Worm (Caenorhabditis elegans): ENCODE results near the gene spdl-1.
A peak's percentile ranks its signal among the peaks of the same experiment; 100 is the strongest.

The spdl-1 gene

DNA sequence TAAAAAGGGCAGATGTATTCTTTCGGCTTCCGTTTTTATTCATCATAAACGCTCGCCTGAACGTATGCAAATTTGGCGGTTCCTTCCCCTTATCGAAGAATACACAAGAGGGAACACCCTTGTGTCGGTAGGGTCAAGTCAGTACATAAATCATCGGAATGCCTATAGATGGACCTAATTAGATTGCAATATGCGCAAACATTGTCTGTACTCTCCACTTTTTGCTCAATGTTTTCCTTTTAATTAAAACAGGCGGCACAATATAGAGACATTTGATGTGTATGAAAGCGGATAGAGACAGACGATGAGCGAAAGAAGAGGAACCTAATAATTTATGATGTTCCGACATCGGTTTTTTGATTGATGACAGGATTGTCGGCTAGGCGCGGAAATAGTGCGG lies 32.8 kb downstream of the spdl-1 start:
- TF ChIP-seq lin-11 (tag; optimal IDR thresholded peaks at IDR 0.05): no peak
- no peak for TF ChIP-seq pros-1 (tag; optimal IDR thresholded peaks at IDR 0.05)
- peak; percentile 74 for TF ChIP-seq unc-55 (GFP tag; optimal IDR thresholded peaks at IDR 0.05)
- TF ChIP-seq pha-2 (tag; optimal IDR thresholded peaks at IDR 0.05): peak; percentile 11
- TF ChIP-seq ceh-14 (tag; optimal IDR thresholded peaks at IDR 0.05): peak; percentile 69
- peak; percentile 46 for TF ChIP-seq ceh-31 (tag; optimal IDR thresholded peaks at IDR 0.05)
- peak; percentile 42 for TF ChIP-seq unc-42 (tag; optimal IDR thresholded peaks at IDR 0.05)
- TF ChIP-seq tbx-2 (tag; optimal IDR thresholded peaks at IDR 0.05): peak; percentile 20
- TF ChIP-seq nfya-1 (tag; optimal IDR thresholded peaks at IDR 0.05): peak; percentile 23
- no peak for TF ChIP-seq ceh-45 (GFP tag; IDR thresholded peaks at IDR 0.05)

DNA sequence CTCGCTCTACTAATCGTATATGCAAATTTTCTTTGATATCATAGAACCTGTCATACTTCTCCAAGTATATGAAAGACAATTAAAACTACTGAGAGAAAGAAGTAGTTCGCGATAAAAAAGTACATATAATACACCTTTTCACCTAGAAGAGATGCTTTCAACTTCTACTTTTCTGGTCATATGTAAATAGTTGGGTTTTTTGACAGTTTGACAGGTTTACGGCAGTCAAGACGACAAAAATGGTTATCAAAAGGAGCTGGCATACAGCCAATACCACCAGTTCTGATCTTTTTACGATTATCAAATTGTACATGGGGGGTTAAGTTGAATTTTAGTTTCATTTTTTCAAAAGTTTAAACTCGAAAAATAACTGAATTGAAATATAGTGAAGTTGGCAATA lies 33.5 kb downstream of the spdl-1 start:
- TF ChIP-seq gmeb-2 (tag; optimal IDR thresholded peaks at IDR 0.05): no peak
- no peak for TF ChIP-seq Y22D7AL.16 (tag; optimal IDR thresholded peaks at IDR 0.05)
- TF ChIP-seq ceh-6 (GFP tag; optimal IDR thresholded peaks at IDR 0.05): no peak

- TF ChIP-seq unc-55 (GFP tag; optimal IDR thresholded peaks at IDR 0.05) (peak; percentile 15), ets-4 (tag; optimal IDR thresholded peaks at IDR 0.05) (no peak), ceh-31 (tag; optimal IDR thresholded peaks at IDR 0.05) (peak; percentile 23)
Measured at ce11 chrII:7815406-7815805, 34.0 kb downstream of the spdl-1 start.

DNA sequence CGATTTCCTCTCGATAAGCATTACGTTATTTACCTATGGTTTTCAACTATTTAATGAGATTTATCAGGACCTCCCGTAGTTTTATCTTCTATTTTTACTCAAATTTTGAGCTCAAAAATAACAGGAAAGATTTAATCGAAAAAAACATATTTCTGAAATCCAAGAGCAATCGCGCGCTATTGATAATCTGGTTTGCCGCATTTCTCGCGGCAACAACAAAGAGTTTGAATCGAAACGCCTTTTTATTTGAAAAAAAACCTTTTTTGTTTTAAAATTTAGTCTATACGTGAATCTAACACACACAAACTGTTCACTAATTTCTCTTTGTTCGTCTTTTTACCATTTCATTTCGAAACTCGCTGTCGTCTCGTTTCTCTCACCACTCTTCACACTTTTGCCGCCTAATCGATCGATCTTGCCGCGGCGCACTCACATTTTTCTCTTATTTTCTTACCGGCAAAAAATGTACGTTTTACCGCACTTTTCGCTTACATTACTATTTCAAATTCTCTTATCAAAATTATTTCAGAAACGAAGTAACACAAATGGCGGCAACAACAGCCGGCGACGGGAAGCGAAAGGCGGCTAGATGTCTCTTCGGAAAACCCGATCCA lies 34.9 kb downstream of the spdl-1 start, which contains the start of gene cki-2:
Gene cki-2, plus strand, starts transcription at position 337 of the 614 bp plus-strand sequence.
- TF ChIP-seq unc-42 (tag; optimal IDR thresholded peaks at IDR 0.05): peak; percentile 38
- TF ChIP-seq tbx-2 (tag; optimal IDR thresholded peaks at IDR 0.05): no peak

DNA sequence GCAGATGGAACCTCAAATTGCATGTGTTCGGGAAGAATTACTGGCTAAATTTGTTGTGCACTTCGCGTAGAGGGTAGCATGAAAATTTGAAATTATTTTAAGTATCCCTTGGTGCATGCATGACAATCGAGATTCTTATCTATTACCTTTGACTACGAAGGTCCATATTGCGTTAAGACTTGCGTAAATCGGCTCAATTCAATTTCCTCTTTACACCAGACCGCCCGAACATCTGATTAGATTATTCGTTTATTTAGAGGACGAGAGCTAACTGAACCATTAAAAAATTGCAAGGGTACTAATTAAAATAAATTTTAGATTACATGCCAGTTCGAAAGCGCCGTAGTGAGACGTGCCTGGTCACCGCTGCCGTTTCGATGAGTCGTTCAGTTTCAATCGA lies 36.2 kb downstream of the spdl-1 start:
- TF ChIP-seq K02D7.2 (tag; optimal IDR thresholded peaks at IDR 0.05): no peak
- TF ChIP-seq T23F11.4 (GFP tag; optimal IDR thresholded peaks at IDR 0.05): no peak
- TF ChIP-seq unc-42 (tag; optimal IDR thresholded peaks at IDR 0.05): peak; percentile 68
- no peak for TF ChIP-seq ceh-31 (tag; optimal IDR thresholded peaks at IDR 0.05)
- no peak for TF ChIP-seq che-1 (tag; optimal IDR thresholded peaks at IDR 0.05)
- peak; percentile 19 for TF ChIP-seq elt-2 (tag; optimal IDR thresholded peaks at IDR 0.05)
- no peak for TF ChIP-seq dve-1 (tag; optimal IDR thresholded peaks at IDR 0.05)

ce11 chrII:7819359-7819758 lies 38.0 kb downstream of the spdl-1 start:
- TF ChIP-seq C38D4.7 (GFP tag; optimal IDR thresholded peaks at IDR 0.05) (no peak), elt-2 (tag; optimal IDR thresholded peaks at IDR 0.05) (peak; percentile 91)

- no peak for TF ChIP-seq fkh-6 (tag; optimal IDR thresholded peaks at IDR 0.05)
- no peak for TF ChIP-seq sox-4 (tag; optimal IDR thresholded peaks at IDR 0.05)
- no peak for TF ChIP-seq hlh-15 (tag; optimal IDR thresholded peaks at IDR 0.05)
- no peak for TF ChIP-seq odd-2 (tag; optimal IDR thresholded peaks at IDR 0.05)
- TF ChIP-seq pat-9 (tag; optimal IDR thresholded peaks at IDR 0.05): no peak
- TF ChIP-seq Y22D7AL.16 (tag; optimal IDR thresholded peaks at IDR 0.05): no peak
- no peak for TF ChIP-seq C38D4.7 (GFP tag; optimal IDR thresholded peaks at IDR 0.05)
- no peak for TF ChIP-seq fax-1 (tag; optimal IDR thresholded peaks at IDR 0.05)
- no peak for TF ChIP-seq unc-86 (tag; optimal IDR thresholded peaks at IDR 0.05)
- TF ChIP-seq ceh-6 (GFP tag; optimal IDR thresholded peaks at IDR 0.05): no peak
- no peak for TF ChIP-seq pha-4 (tag; optimal IDR thresholded peaks at IDR 0.05)
- TF ChIP-seq ceh-34 (tag; optimal IDR thresholded peaks at IDR 0.05): no peak
Measured at ce11 chrII:7822454-7822853, 41.1 kb downstream of the spdl-1 start, which contains the start of gene irld-47. TSS of gene irld-47 (minus strand) at chrII:7822554.
